Worm (Caenorhabditis elegans): Measurements from ENCODE around the gene F40G12.11.

ce11 chrV:14319101-14319781 is 33.3 kb downstream of the F40G12.11 start, which contains the start of gene F47B8.13:
- TF ChIP-seq sea-1 (GFP tag; conservative IDR thresholded peaks at IDR 0.05): no peak
- TF ChIP-seq tbx-37 (GFP tag; conservative IDR thresholded peaks at IDR 0.05): no peak
- TF ChIP-seq ama-1 (optimal IDR thresholded peaks at IDR 0.05): no peak
- TF ChIP-seq B0310.2 (tag; optimal IDR thresholded peaks at IDR 0.05): no peak
- no peak for TF ChIP-seq hmbx-1 (tag; optimal IDR thresholded peaks at IDR 0.05)
- no peak for TF ChIP-seq scrt-1 (GFP tag; IDR thresholded peaks at IDR 0.05)
- TF ChIP-seq ceh-36 (tag; optimal IDR thresholded peaks at IDR 0.05): no peak
- no peak for TF ChIP-seq flt-1 (GFP tag; IDR thresholded peaks at IDR 0.05)
- no peak for TF ChIP-seq ceh-13 (GFP tag; optimal IDR thresholded peaks at IDR 0.05)
- TF ChIP-seq tra-4 (tag; optimal IDR thresholded peaks at IDR 0.05): no peak
- TF ChIP-seq pes-1 (GFP tag; IDR thresholded peaks at IDR 0.05): no peak
- TF ChIP-seq aly-1 (tag; optimal IDR thresholded peaks at IDR 0.05): peak; percentile 55
- no peak for TF ChIP-seq F13C5.2 (tag; optimal IDR thresholded peaks at IDR 0.05)
- no peak for TF ChIP-seq tbx-11 (GFP tag; IDR thresholded peaks at IDR 0.05)

Data from whole organism, early embryonic.